Worm (Caenorhabditis elegans) whole organism, young adult: ENCODE results near the gene ift-139.

Source experiments
- B0019.2 ChIP-seq: fragments of 200-800 bp; sonication (Bioruptor generic); conservative IDR thresholded peaks from 2 replicates; pipeline ENCODE4 v1.3.6; 2022; ENCODE audit warnings: missing genetic modification reagents, missing genetic modification characterization, missing compliant biosample characterization
- C06A6.2 ChIP-seq: fragments of 200-800 bp; sonication (Bioruptor generic); conservative IDR thresholded peaks from 2 replicates; pipeline ENCODE4 v1.3.6; 2022; ENCODE audit warnings: missing genetic modification characterization, missing compliant biosample characterization
- F22D6.2 ChIP-seq: sonication (generic microtip); optimal IDR thresholded peaks from 2 replicates; lab custom pipeline; 2016; ENCODE audit warnings: mild to moderate bottlenecking, missing genetic modification characterization, missing compliant biosample characterization
- F23B12.7 ChIP-seq: sonication (generic microtip); optimal IDR thresholded peaks from 2 replicates; lab custom pipeline; 2017; ENCODE audit warnings: missing genetic modification characterization, mild to moderate bottlenecking, missing compliant biosample characterization, antibody characterized with exemption, moderate library complexity; ENCODE audit not compliant: insufficient read depth
- F57C9.4 ChIP-seq: sonication (generic microtip); optimal IDR thresholded peaks from 2 replicates; lab custom pipeline; 2017; ENCODE audit warnings: mild to moderate bottlenecking, missing genetic modification characterization, missing compliant biosample characterization
- T07F8.4 ChIP-seq: sonication (generic microtip); optimal IDR thresholded peaks from 2 replicates; lab custom pipeline; 2016; ENCODE audit warnings: mild to moderate bottlenecking, missing genetic modification characterization, moderate library complexity, missing compliant biosample characterization
- Y79H2A.3 ChIP-seq: fragments of 200-800 bp; sonication (Bioruptor generic); conservative IDR thresholded peaks from 2 replicates; pipeline ENCODE4 v1.3.6; 2022; ENCODE audit warnings: missing genetic modification reagents, missing genetic modification characterization, missing compliant biosample characterization
- akir-1 ChIP-seq: fragments of 200-800 bp; sonication (Bioruptor generic); optimal IDR thresholded peaks from 2 replicates; lab custom pipeline; 2018; ENCODE audit warnings: mild to moderate bottlenecking, missing genetic modification characterization, moderate library complexity, missing compliant biosample characterization
- attf-6 ChIP-seq: fragments of 200-800 bp; sonication (Bioruptor generic); IDR thresholded peaks from 2 replicates; pipeline ENCODE4 v1.3.6; 2022; ENCODE audit warnings: missing genetic modification reagents, missing genetic modification characterization, missing compliant biosample characterization
- ceh-27 ChIP-seq: fragments of 200-800 bp; sonication (Bioruptor generic); optimal IDR thresholded peaks from 2 replicates; lab custom pipeline; 2018; ENCODE audit warnings: mild to moderate bottlenecking, missing genetic modification characterization, moderate library complexity, missing compliant biosample characterization
- ceh-40 ChIP-seq: fragments of 200-800 bp; sonication (Bioruptor generic); IDR thresholded peaks from 2 replicates; pipeline ENCODE4 v1.3.6; 2022; ENCODE audit warnings: missing genetic modification characterization, missing compliant biosample characterization
- ceh-58 ChIP-seq: fragments of 200-800 bp; sonication (Bioruptor generic); IDR thresholded peaks from 2 replicates; pipeline ENCODE4 v1.3.6; 2022; ENCODE audit warnings: missing genetic modification characterization, missing compliant biosample characterization
- ceh-91 ChIP-seq: fragments of 200-800 bp; sonication (Bioruptor generic); IDR thresholded peaks from 2 replicates; pipeline ENCODE4 v1.3.6; 2022; ENCODE audit warnings: missing genetic modification reagents, missing genetic modification characterization, missing compliant biosample characterization
- egl-44 ChIP-seq: fragments of 200-800 bp; sonication (Bioruptor generic); IDR thresholded peaks from 2 replicates; pipeline ENCODE4 v1.3.6; 2022; ENCODE audit warnings: missing genetic modification reagents, missing genetic modification characterization, missing compliant biosample characterization
- fkh-3 ChIP-seq: sonication (generic microtip); optimal IDR thresholded peaks from 2 replicates; lab custom pipeline; 2016; ENCODE audit warnings: mild to moderate bottlenecking, missing genetic modification characterization, missing compliant biosample characterization
- hlh-12 ChIP-seq: sonication (generic microtip); optimal IDR thresholded peaks from 2 replicates; lab custom pipeline; 2016; ENCODE audit warnings: missing genetic modification characterization, missing compliant biosample characterization
- hmg-1.2 ChIP-seq: fragments of 200-800 bp; sonication (Bioruptor generic); IDR thresholded peaks from 2 replicates; pipeline ENCODE4 v1.3.6; 2022; ENCODE audit warnings: missing genetic modification reagents, missing genetic modification characterization, missing compliant biosample characterization
- hmg-20 ChIP-seq: fragments of 200-800 bp; sonication (Bioruptor generic); IDR thresholded peaks from 2 replicates; pipeline ENCODE4 v1.3.6; 2022; ENCODE audit warnings: missing genetic modification reagents, missing genetic modification characterization, missing compliant biosample characterization
- let-526 ChIP-seq: fragments of 200-800 bp; sonication (Bioruptor generic); IDR thresholded peaks from 2 replicates; pipeline ENCODE4 v1.3.6; 2022; ENCODE audit warnings: missing genetic modification reagents, missing genetic modification characterization, missing compliant biosample characterization
- let-607 ChIP-seq, 2 experiments: fragments of 200-800 bp in 1 of 2; sonication (Bioruptor generic) in 1 of 2; sonication (generic microtip) in 1 of 2; optimal IDR thresholded peaks; 2 replicates each; lab custom pipeline; 2016 to 2018; ENCODE audit warnings: mild to moderate bottlenecking in 2 of 2, missing compliant biosample characterization in 2 of 2, missing genetic modification characterization in 2 of 2, moderate library complexity in 2 of 2, missing genotype in 1 of 2
- lsl-1 ChIP-seq: fragments of 200-800 bp; sonication (Bioruptor generic); optimal IDR thresholded peaks from 2 replicates; lab custom pipeline; 2018; ENCODE audit warnings: mild to moderate bottlenecking, missing genetic modification characterization, moderate library complexity, missing compliant biosample characterization
- mcd-1 ChIP-seq: fragments of 200-800 bp; sonication (Bioruptor generic); IDR thresholded peaks from 2 replicates; pipeline ENCODE4 v1.3.6; 2022; ENCODE audit warnings: missing genetic modification reagents, missing genetic modification characterization, missing compliant biosample characterization
- mel-28 ChIP-seq: sonication (generic microtip); optimal IDR thresholded peaks from 2 replicates; lab custom pipeline; 2016; ENCODE audit warnings: borderline replicate concordance, mild to moderate bottlenecking, missing genetic modification characterization, missing compliant biosample characterization
- mes-4 ChIP-seq: sonication (generic microtip); optimal IDR thresholded peaks from 2 replicates; lab custom pipeline; 2016; ENCODE audit warnings: missing genotype, missing genetic modification characterization, missing compliant biosample characterization
- nhr-80 ChIP-seq: sonication (generic microtip); optimal IDR thresholded peaks from 2 replicates; lab custom pipeline; 2016; ENCODE audit warnings: missing genetic modification characterization, missing compliant biosample characterization
- rec-8 ChIP-seq, 2 experiments: sonication (generic microtip); optimal IDR thresholded peaks; 2 replicates each; lab custom pipeline; 2016; ENCODE audit warnings: mild to moderate bottlenecking in 2 of 2, missing genetic modification characterization in 2 of 2, missing genetic modification reagents in 2 of 2, missing genotype in 2 of 2, missing biosample characterization in 1 of 2, missing compliant biosample characterization in 1 of 2, moderate library complexity in 1 of 2
- repo-1 ChIP-seq: sonication (generic microtip); optimal IDR thresholded peaks from 2 replicates; lab custom pipeline; 2017; ENCODE audit warnings: mild to moderate bottlenecking, missing genetic modification characterization, missing compliant biosample characterization
- sdz-38 ChIP-seq: sonication (generic microtip); optimal IDR thresholded peaks from 2 replicates; lab custom pipeline; 2016; ENCODE audit warnings: missing genotype, missing genetic modification characterization, missing compliant biosample characterization
- snpc-1.3 ChIP-seq: sonication (generic microtip); optimal IDR thresholded peaks from 2 replicates; lab custom pipeline; 2017; ENCODE audit warnings: missing genetic modification characterization, mild to moderate bottlenecking, missing compliant biosample characterization, antibody characterized with exemption, moderate library complexity, missing genotype, missing genetic modification reagents; ENCODE audit not compliant: insufficient read depth
- sptf-2 ChIP-seq: fragments of 200-800 bp; sonication (Bioruptor generic); optimal IDR thresholded peaks from 2 replicates; lab custom pipeline; 2018; ENCODE audit warnings: mild to moderate bottlenecking, missing genetic modification characterization, missing compliant biosample characterization
- tbp1 ChIP-seq: fragments of 200-800 bp; sonication (Bioruptor generic); optimal IDR thresholded peaks from 2 replicates; lab custom pipeline; 2018; ENCODE audit warnings: mild to moderate bottlenecking, missing genetic modification characterization, missing compliant biosample characterization
- tbx-9 ChIP-seq: sonication (generic microtip); optimal IDR thresholded peaks from 2 replicates; lab custom pipeline; 2016; ENCODE audit warnings: borderline replicate concordance, missing genetic modification characterization, inconsistent platforms, missing compliant biosample characterization
- tlf-1 ChIP-seq: fragments of 200-800 bp; sonication (Bioruptor generic); optimal IDR thresholded peaks from 2 replicates; lab custom pipeline; 2018; ENCODE audit warnings: mild to moderate bottlenecking, missing genetic modification characterization, missing compliant biosample characterization
- unc-130 ChIP-seq: sonication (generic microtip); optimal IDR thresholded peaks from 2 replicates; lab custom pipeline; 2016; ENCODE audit warnings: missing genetic modification reagents, missing genetic modification characterization, missing compliant biosample characterization
- unc-62 ChIP-seq: fragments of 150-350 bp; optimal IDR thresholded peaks from 2 replicates; lab custom pipeline; 2014; ENCODE audit warnings: missing biosample characterization, missing genetic modification reagents, missing genetic modification characterization
- xnd-1 ChIP-seq: sonication (generic microtip); optimal IDR thresholded peaks from 2 replicates; lab custom pipeline; 2016; ENCODE audit warnings: missing genotype, missing genetic modification reagents, missing genetic modification characterization, missing compliant biosample characterization
- ztf-22 ChIP-seq: fragments of 200-800 bp; sonication (Bioruptor generic); optimal IDR thresholded peaks from 2 replicates; lab custom pipeline; 2018; ENCODE audit warnings: mild to moderate bottlenecking, missing genetic modification characterization, moderate library complexity, missing compliant biosample characterization
- ztf-25 ChIP-seq: fragments of 200-800 bp; sonication (Bioruptor generic); IDR thresholded peaks from 2 replicates; pipeline ENCODE4 v1.3.6; 2022; ENCODE audit warnings: missing genetic modification reagents, missing genetic modification characterization, missing compliant biosample characterization

Gene ift-139

ce11 chrIII:6039370-6039769, at the start of gene ift-139:
TSS of gene ift-139 (minus strand) at chrIII:6039470.
- no peak for TF ChIP-seq snpc-1.3 (tag; lab: Kevin White, UChicago)
- no peak for TF ChIP-seq rec-8 (tag; optimal IDR thresholded peaks at IDR 0.05; lab: Kevin White, UChicago)
- no peak for TF ChIP-seq tbx-9
- TF ChIP-seq ztf-25 (GFP tag; lab: Robert Waterston, UW), result no peak
- no peak for TF ChIP-seq tbp1
- no peak for TF ChIP-seq let-607 (tag; optimal IDR thresholded peaks at IDR 0.05; lab: Kevin White, UChicago)
- no peak for TF ChIP-seq mel-28 (tag; lab: Kevin White, UChicago)
- no peak for TF ChIP-seq Y79H2A.3 (GFP tag; lab: Robert Waterston, UW)
- TF ChIP-seq ceh-91 (GFP tag; lab: Robert Waterston, UW), result no peak
- no peak for TF ChIP-seq ztf-22 (GFP tag; lab: Kevin White, UChicago)
- TF ChIP-seq ceh-40 (GFP tag; lab: Robert Waterston, UW), result no peak
- no peak for TF ChIP-seq F22D6.2 (tag; lab: Kevin White, UChicago)
- no peak for TF ChIP-seq fkh-3 (tag; lab: Kevin White, UChicago)
- TF ChIP-seq F57C9.4 (tag; lab: Kevin White, UChicago), result no peak
- no peak for TF ChIP-seq T07F8.4 (tag; lab: Kevin White, UChicago)
- no peak for TF ChIP-seq sdz-38 (tag; lab: Kevin White, UChicago)
- TF ChIP-seq lsl-1, result no peak
- no peak for TF ChIP-seq ceh-58
- no peak for TF ChIP-seq C06A6.2 (GFP tag; lab: Robert Waterston, UW)

ce11 chrIII:6087705-6088359, 48.6 kb upstream of the ift-139 start, which contains the start of gene wht-1:
TSS of gene wht-1 (minus strand) at chrIII:6087755.
- TF ChIP-seq nhr-80 (peak; percentile 45), repo-1 (no peak)

- TF ChIP-seq hmg-20 (GFP tag; lab: Robert Waterston, UW), result no peak
- TF ChIP-seq attf-6 (GFP tag; lab: Robert Waterston, UW), result no peak
- TF ChIP-seq fkh-3 (tag; lab: Kevin White, UChicago), result no peak
- TF ChIP-seq tlf-1 (GFP tag; lab: Kevin White, UChicago), result no peak
- no peak for TF ChIP-seq let-526
- no peak for TF ChIP-seq akir-1 (GFP tag; lab: Kevin White, UChicago)
- no peak for TF ChIP-seq mcd-1 (GFP tag; lab: Robert Waterston, UW)
- TF ChIP-seq tbx-9, result no peak
- TF ChIP-seq hlh-12 (tag; lab: Kevin White, UChicago), result no peak
- TF ChIP-seq F23B12.7, result no peak
- TF ChIP-seq sptf-2 (GFP tag; lab: Kevin White, UChicago), result no peak
- TF ChIP-seq B0019.2 (GFP tag; lab: Robert Waterston, UW), result no peak
- TF ChIP-seq unc-62 (GFP tag; lab: Kevin White, UChicago), result no peak
- TF ChIP-seq unc-130 (GFP tag; lab: Kevin White, UChicago), result no peak
- TF ChIP-seq mes-4 (tag; lab: Kevin White, UChicago), result no peak
- TF ChIP-seq ceh-27, result no peak
- no peak for TF ChIP-seq egl-44 (GFP tag; lab: Robert Waterston, UW)
- no peak for TF ChIP-seq xnd-1 (tag; lab: Kevin White, UChicago)
- no peak for TF ChIP-seq hmg-1.2 (GFP tag; lab: Robert Waterston, UW)
- TF ChIP-seq sdz-38 (tag; lab: Kevin White, UChicago), result no peak
- TF ChIP-seq, all 124 proteins: peak for 0
Observed at ce11 chrIII:6085311-6085710, 46.0 kb upstream of the ift-139 start.
